Worm (Caenorhabditis elegans): Measurements from ENCODE around the gene F56D2.5.
A peak's percentile ranks its signal among the peaks of the same experiment; 100 is the strongest.

F56D2.5 gene

ce11 chrIII:5623418-5623817 is 42.2 kb upstream of the F56D2.5 start:
- TF ChIP-seq hlh-11 (tag; optimal IDR thresholded peaks at IDR 0.05): peak; percentile 28
- peak; percentile 49 for TF ChIP-seq nhr-11 (tag; optimal IDR thresholded peaks at IDR 0.05)
- TF ChIP-seq mdl-1 (tag; optimal IDR thresholded peaks at IDR 0.05): peak in 1 of 2 experiments; percentile 58
- peak in 1 of 2 experiments; percentile 39 for TF ChIP-seq lsy-2 (tag; optimal IDR thresholded peaks at IDR 0.05)
- TF ChIP-seq ZK546.5 (tag; optimal IDR thresholded peaks at IDR 0.05): no peak
- no peak for TF ChIP-seq zfp-3 (GFP tag; conservative IDR thresholded peaks at IDR 0.05)
- TF ChIP-seq daf-16 (GFP tag; optimal IDR thresholded peaks at IDR 0.05): no peak
- TF ChIP-seq daf-16 (tag; optimal IDR thresholded peaks at IDR 0.05): peak; percentile 4
- TF ChIP-seq fkh-10 (GFP tag; optimal IDR thresholded peaks at IDR 0.05): no peak
- TF ChIP-seq hlh-30 (tag; optimal IDR thresholded peaks at IDR 0.05; ENCODE audit: insufficient read depth): peak; percentile 74

ce11 chrIII:5622232-5623009 is 41.2 kb upstream of the F56D2.5 start:
- TF ChIP-seq daf-12 (tag; optimal IDR thresholded peaks at IDR 0.05) (no peak), spr-3 (GFP tag; optimal IDR thresholded peaks at IDR 0.05) (no peak), ZK337.2 (GFP tag; IDR thresholded peaks at IDR 0.05) (no peak), T20F7.1 (GFP tag; optimal IDR thresholded peaks at IDR 0.05) (no peak), aha-1 (tag) (peak; percentile 85), daf-16 (GFP tag; optimal IDR thresholded peaks at IDR 0.05) (no peak), daf-16 (tag; optimal IDR thresholded peaks at IDR 0.05) (peak; percentile 27), nhr-28 (tag; optimal IDR thresholded peaks at IDR 0.05) (peak; percentile 66), ceh-28 (tag; optimal IDR thresholded peaks at IDR 0.05) (no peak), F49E8.2 (tag; optimal IDR thresholded peaks at IDR 0.05; ENCODE audit: borderline replicate concordance) (no peak), unc-62 (GFP tag; optimal IDR thresholded peaks at IDR 0.05 in 1 of 2) (peak in 1 of 2 experiments; percentile 78), unc-62 (tag; optimal IDR thresholded peaks at IDR 0.05) (no peak), ama-1 (optimal IDR thresholded peaks at IDR 0.05) (no peak), gei-8 (GFP tag; optimal IDR thresholded peaks at IDR 0.05) (no peak), unc-39 (tag; optimal IDR thresholded peaks at IDR 0.05) (no peak), nhr-111 (GFP tag; optimal IDR thresholded peaks at IDR 0.05) (no peak), nhr-10 (tag; optimal IDR thresholded peaks at IDR 0.05) (no peak), F44E2.7 (GFP tag; IDR thresholded peaks at IDR 0.05) (no peak), vab-7 (GFP tag; IDR thresholded peaks at IDR 0.05) (no peak), nhr-237 (tag; optimal IDR thresholded peaks at IDR 0.05) (no peak), cey-2 (tag; optimal IDR thresholded peaks at IDR 0.05; ENCODE audit: borderline replicate concordance, insufficient read depth) (no peak), aly-2 (tag; optimal IDR thresholded peaks at IDR 0.05) (no peak), skn-1 (tag; optimal IDR thresholded peaks at IDR 0.05) (no peak), fos-1 (tag; optimal IDR thresholded peaks at IDR 0.05) (no peak), nhr-41 (GFP tag; IDR thresholded peaks at IDR 0.05) (no peak), lir-3 (tag; optimal IDR thresholded peaks at IDR 0.05) (no peak)

DNA sequence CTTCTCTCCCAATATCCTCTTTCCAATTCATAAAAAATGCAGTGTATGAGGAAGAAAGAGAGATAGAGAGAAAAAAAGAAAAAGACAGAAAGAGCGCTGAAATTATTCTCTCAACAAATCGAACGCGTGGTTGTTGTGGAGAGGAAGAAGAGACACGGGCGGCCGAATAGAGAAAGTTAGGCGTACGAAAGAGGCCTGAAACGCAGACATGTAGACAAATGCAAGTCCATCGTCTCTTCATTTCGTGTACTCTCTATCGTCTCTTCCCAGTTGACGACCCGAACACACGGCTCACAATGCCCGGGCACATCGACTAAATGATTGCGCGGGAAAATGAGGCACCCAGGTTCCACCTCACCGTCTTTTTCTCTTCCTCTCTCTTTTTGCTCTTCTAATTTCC is 40.0 kb upstream of the F56D2.5 start:
- TF ChIP-seq mes-2 (tag; optimal IDR thresholded peaks at IDR 0.05; ENCODE audit: poor library complexity, severe bottlenecking) (peak; percentile 62), unc-62 (GFP tag; optimal IDR thresholded peaks at IDR 0.05 in 1 of 2) (peak in 1 of 2 experiments; percentile 39), unc-62 (tag; optimal IDR thresholded peaks at IDR 0.05) (no peak), nhr-41 (GFP tag; IDR thresholded peaks at IDR 0.05) (no peak), mxl-3 (GFP tag; optimal IDR thresholded peaks at IDR 0.05) (peak; percentile 91), daf-12 (tag; optimal IDR thresholded peaks at IDR 0.05) (no peak), daf-8 (GFP tag; IDR thresholded peaks at IDR 0.05) (no peak), Y105C5A.15 (GFP tag; IDR thresholded peaks at IDR 0.05) (no peak), F10B5.3 (tag; optimal IDR thresholded peaks at IDR 0.05) (no peak), set-16 (GFP tag; IDR thresholded peaks at IDR 0.05) (peak; percentile 35; the same call in 1 of the 2 replicates), jun-1 (tag; optimal IDR thresholded peaks at IDR 0.05) (no peak), aly-2 (tag; optimal IDR thresholded peaks at IDR 0.05) (no peak), D1046.2 (GFP tag; IDR thresholded peaks at IDR 0.05) (no peak), nhr-77 (tag; optimal IDR thresholded peaks at IDR 0.05) (peak; percentile 65), nhr-11 (tag; optimal IDR thresholded peaks at IDR 0.05) (peak; percentile 84), php-3 (GFP tag; IDR thresholded peaks at IDR 0.05) (no peak), zfp-3 (GFP tag; conservative IDR thresholded peaks at IDR 0.05) (no peak), F37D6.2 (tag; optimal IDR thresholded peaks at IDR 0.05) (peak; percentile 29), duxl-1 (tag; optimal IDR thresholded peaks at IDR 0.05; ENCODE audit: poor library complexity) (peak; percentile 29), lin-38 (GFP tag; IDR thresholded peaks at IDR 0.05) (no peak), dmd-6 (GFP tag; IDR thresholded peaks at IDR 0.05) (peak; percentile 62; the same call in 1 of the 2 replicates)

All from whole organism, L4 larva.